Fruit fly (Drosophila melanogaster) whole organism, wandering third instar larva: ENCODE measurements around the gene CG15439.
A peak's percentile ranks its signal among the peaks of the same experiment; 100 is the strongest.

Experiments
- Abd-B ChIP-seq: fragments of >200 bp; optimal IDR thresholded peaks from 2 replicates; lab custom pipeline; 2017; ENCODE audit warnings: missing biosample characterization, missing genetic modification characterization
- CG32264 ChIP-seq: fragments of 200-800 bp; sonication (Bioruptor generic); optimal IDR thresholded peaks from 2 replicates; lab custom pipeline; 2016; ENCODE audit warnings: missing biosample characterization, missing genetic modification characterization
- CG9705 ChIP-seq: fragments of 200-800 bp; sonication (Bioruptor generic); optimal IDR thresholded peaks from 2 replicates; lab custom pipeline; 2018; ENCODE audit warnings: missing biosample characterization, mild to moderate bottlenecking, missing genetic modification characterization
- CrebA ChIP-seq: fragments of 200-800 bp; sonication (Bioruptor generic); optimal IDR thresholded peaks from 2 replicates; lab custom pipeline; 2016; ENCODE audit warnings: missing biosample characterization, mild to moderate bottlenecking, missing genetic modification characterization, borderline replicate concordance
- Dfd ChIP-seq: fragments of >200 bp; optimal IDR thresholded peaks from 2 replicates; lab custom pipeline; 2017; ENCODE audit warnings: missing biosample characterization, missing genetic modification characterization
- Dif ChIP-seq: fragments of 200-275, 200-300 bp; sonication (Bioruptor generic); optimal IDR thresholded peaks from 2 replicates; lab custom pipeline; 2018; ENCODE audit warnings: missing biosample characterization, missing genetic modification characterization; ENCODE audit not compliant: partially characterized antibody
- GATAd ChIP-seq: sonication (Bioruptor generic); optimal IDR thresholded peaks from 2 replicates; lab custom pipeline; 2016; ENCODE audit warnings: missing biosample characterization, missing genetic modification characterization
- HLH106 ChIP-seq: fragments of 200-800 bp; optimal IDR thresholded peaks from 3 replicates; lab custom pipeline; 2019; ENCODE audit warnings: missing biosample characterization, mild to moderate bottlenecking, missing genetic modification characterization, moderate library complexity
- Hnf4 ChIP-seq: fragments of 200-800 bp; sonication (Bioruptor generic); optimal IDR thresholded peaks from 2 replicates; lab custom pipeline; 2016; ENCODE audit warnings: missing biosample characterization, mild to moderate bottlenecking, missing genetic modification characterization
- Hr78 ChIP-seq: fragments of >200 bp; optimal IDR thresholded peaks from 2 replicates; lab custom pipeline; 2017; ENCODE audit warnings: missing biosample characterization, missing genetic modification characterization
- Hr83 ChIP-seq: fragments of 200-300 bp; sonication (Bioruptor generic); optimal IDR thresholded peaks from 2 replicates; lab custom pipeline; 2016; ENCODE audit warnings: missing biosample characterization, mild to moderate bottlenecking, missing genetic modification characterization, moderate library complexity; ENCODE audit not compliant: poor library complexity, severe bottlenecking
- Jra ChIP-seq: sonication (Bioruptor generic); optimal IDR thresholded peaks from 2 replicates; lab custom pipeline; 2016; ENCODE audit warnings: missing biosample characterization, missing genetic modification characterization
- Mio ChIP-seq: sonication (Bioruptor generic); optimal IDR thresholded peaks from 2 replicates; lab custom pipeline; 2016; ENCODE audit warnings: missing biosample characterization, missing genetic modification characterization
- Myc ChIP-seq: fragments of >200 bp; optimal IDR thresholded peaks from 2 replicates; lab custom pipeline; 2017
- N ChIP-seq: fragments of >200 bp; optimal IDR thresholded peaks from 2 replicates; lab custom pipeline; 2018; ENCODE audit warnings: missing biosample characterization, missing external identifiers, missing genetic modification characterization
- OdsH ChIP-seq: fragments of 200-800 bp; sonication (Bioruptor generic); optimal IDR thresholded peaks from 2 replicates; lab custom pipeline; 2016; ENCODE audit warnings: missing biosample characterization, mild to moderate bottlenecking, missing genetic modification characterization
- Rel ChIP-seq, 2 experiments: fragments of 200-800 bp; sonication (Bioruptor generic) in 1 of 2; optimal IDR thresholded peaks; 2 replicates in 1 of 2; 3 replicates in 1 of 2; lab custom pipeline; 2016 to 2019; ENCODE audit warnings: mild to moderate bottlenecking in 2 of 2, missing biosample characterization in 2 of 2, missing genetic modification characterization in 2 of 2, moderate library complexity in 1 of 2
- Sp1 ChIP-seq: fragments of 200-800 bp; sonication (Bioruptor generic); optimal IDR thresholded peaks from 3 replicates; lab custom pipeline; 2019; ENCODE audit warnings: missing biosample characterization, mild to moderate bottlenecking, missing genetic modification characterization, moderate library complexity
- Vsx2 ChIP-seq: fragments of 200-300, 225-300 bp; sonication (Bioruptor generic); optimal IDR thresholded peaks from 2 replicates; lab custom pipeline; 2018; ENCODE audit warnings: missing biosample characterization, missing genetic modification characterization; ENCODE audit not compliant: partially characterized antibody
- br ChIP-seq: fragments of 200-800 bp; sonication (Bioruptor generic); optimal IDR thresholded peaks from 2 replicates; lab custom pipeline; 2016; ENCODE audit warnings: missing biosample characterization, missing genetic modification characterization
- brk ChIP-seq: fragments of 200-800 bp; sonication (Bioruptor generic); optimal IDR thresholded peaks from 2 replicates; lab custom pipeline; 2016; ENCODE audit warnings: missing biosample characterization, mild to moderate bottlenecking, missing genetic modification characterization
- dl ChIP-seq, 2 experiments: fragments of 175-275, 200-275 bp in 1 of 2; fragments of 200-275 bp in 1 of 2; sonication (Bioruptor generic); optimal IDR thresholded peaks; lab custom pipeline; 2018; ENCODE audit warnings: mild to moderate bottlenecking in 2 of 2, missing biosample characterization in 2 of 2, missing genetic modification characterization in 2 of 2, moderate library complexity in 2 of 2; ENCODE audit not compliant: partially characterized antibody in 2 of 2, insufficient read depth in 1 of 2
- dmrt93B ChIP-seq: fragments of 200-800 bp; sonication (Bioruptor generic); optimal IDR thresholded peaks from 2 replicates; lab custom pipeline; 2018; ENCODE audit warnings: missing biosample characterization, mild to moderate bottlenecking, missing genetic modification characterization
- dsf ChIP-seq: sonication (Bioruptor generic); optimal IDR thresholded peaks from 2 replicates; lab custom pipeline; 2016; ENCODE audit warnings: missing biosample characterization, missing genetic modification characterization, borderline replicate concordance
- ey ChIP-seq: fragments of 200-800 bp; sonication (Bioruptor generic); optimal IDR thresholded peaks from 2 replicates; lab custom pipeline; 2016; ENCODE audit warnings: missing biosample characterization, missing genetic modification characterization
- foxo ChIP-seq, 2 experiments: fragments of 200-800 bp; sonication (Bioruptor generic); optimal IDR thresholded peaks; 2 replicates in 1 of 2; 3 replicates in 1 of 2; lab custom pipeline; 2016 to 2017; ENCODE audit warnings: missing biosample characterization in 2 of 2, missing genetic modification characterization in 2 of 2
- fru ChIP-seq: fragments of 200-800 bp; sonication (Bioruptor generic); optimal IDR thresholded peaks from 3 replicates; lab custom pipeline; 2016; ENCODE audit warnings: missing biosample characterization, mild to moderate bottlenecking, missing genetic modification characterization
- h ChIP-seq: fragments of 200-800 bp; sonication (Bioruptor generic); optimal IDR thresholded peaks from 3 replicates; lab custom pipeline; 2016; ENCODE audit warnings: missing biosample characterization, mild to moderate bottlenecking, missing genetic modification characterization
- jim ChIP-seq: fragments of 175-275, 200-325 bp; sonication (Bioruptor generic); optimal IDR thresholded peaks from 2 replicates; lab custom pipeline; 2016; ENCODE audit warnings: missing biosample characterization, mild to moderate bottlenecking, missing genetic modification characterization
- lola ChIP-seq: fragments of >200 bp; optimal IDR thresholded peaks from 2 replicates; lab custom pipeline; 2017; ENCODE audit warnings: missing biosample characterization, missing genetic modification characterization
- pan ChIP-seq: fragments of >200 bp; optimal IDR thresholded peaks from 2 replicates; lab custom pipeline; 2017
- psq ChIP-seq: fragments of 200-800 bp; sonication (Bioruptor generic); optimal IDR thresholded peaks from 3 replicates; lab custom pipeline; 2017; ENCODE audit warnings: missing biosample characterization, mild to moderate bottlenecking, missing genetic modification characterization, moderate library complexity
- rgr ChIP-seq: fragments of 200-800 bp; sonication (Bioruptor generic); optimal IDR thresholded peaks from 3 replicates; lab custom pipeline; 2016; ENCODE audit warnings: missing biosample characterization, mild to moderate bottlenecking, missing genetic modification characterization
- sage ChIP-seq: fragments of 200-800 bp; sonication (Bioruptor generic); optimal IDR thresholded peaks from 2 replicates; lab custom pipeline; 2016; ENCODE audit warnings: missing biosample characterization, mild to moderate bottlenecking, missing genetic modification characterization
- sv ChIP-seq: fragments of 200-800 bp; sonication (Bioruptor generic); optimal IDR thresholded peaks from 3 replicates; lab custom pipeline; 2016; ENCODE audit warnings: missing biosample characterization, missing genetic modification characterization
- tai ChIP-seq: sonication (Bioruptor generic); optimal IDR thresholded peaks from 2 replicates; lab custom pipeline; 2016; ENCODE audit warnings: missing biosample characterization, missing genetic modification characterization
- usp ChIP-seq: fragments of >200 bp; optimal IDR thresholded peaks from 2 replicates; lab custom pipeline; 2017; ENCODE audit warnings: missing biosample characterization, missing genetic modification characterization
- woc ChIP-seq: sonication (Bioruptor generic); optimal IDR thresholded peaks from 2 replicates; lab custom pipeline; 2016; ENCODE audit warnings: missing biosample characterization, mild to moderate bottlenecking, missing genetic modification characterization

CG15439 gene

DNA sequence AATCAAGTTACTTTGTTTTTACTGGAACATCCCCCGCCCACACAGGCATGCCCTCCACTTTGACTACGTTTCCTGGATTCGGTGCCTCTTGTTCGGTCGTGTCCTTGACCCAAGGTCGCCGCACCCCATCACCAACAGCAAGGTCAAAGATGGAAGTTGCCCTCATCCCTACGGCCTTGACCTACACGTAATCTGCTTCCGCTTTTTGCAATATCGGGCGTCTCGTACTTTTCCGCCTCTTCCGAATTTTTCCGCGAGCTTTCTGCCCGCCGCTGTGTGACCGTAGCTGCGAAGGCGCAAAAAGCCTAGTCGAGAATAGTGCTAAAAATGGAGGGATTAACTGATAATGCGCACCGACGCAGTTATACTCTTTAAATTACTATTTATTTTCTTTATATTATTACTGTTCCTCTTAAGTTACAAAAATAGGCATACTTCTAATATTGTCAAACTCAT lies 3.7 kb upstream of the CG15439 start, which contains the start of gene Gs1l:
Gene Gs1l, minus strand, starts transcription at position 269 of the 456 bp plus-strand sequence.
- no peak for TF ChIP-seq pan (lab: Kevin White, UChicago)
- TF ChIP-seq woc = peak; percentile 56
- no peak for TF ChIP-seq Mio (GFP tag; lab: Kevin White, UChicago)
- TF ChIP-seq Sp1 = peak; percentile 25
- no peak for TF ChIP-seq Hr78
- TF ChIP-seq br (GFP tag; lab: Kevin White, UChicago) = no peak
- no peak for TF ChIP-seq Rel (GFP tag; optimal IDR thresholded peaks at IDR 0.05; lab: Kevin White, UChicago)
- TF ChIP-seq Rel (tag; optimal IDR thresholded peaks at IDR 0.05; lab: Kevin White, UChicago) = peak; percentile 26
- no peak for TF ChIP-seq OdsH (GFP tag; lab: Kevin White, UChicago)

dm6 chr2L:4454009-4454689 lies 1.3 kb upstream of the CG15439 start, which contains the start of the genes Secp43 and ND-B8:
Gene Secp43 (minus strand): TSS chr2L:4454453.
Gene ND-B8 (plus strand): TSS chr2L:4454626.
- TF ChIP-seq dsf (GFP tag; lab: Kevin White, UChicago) = no peak
- TF ChIP-seq dmrt93B (GFP tag; lab: Kevin White, UChicago) = no peak
- no peak for TF ChIP-seq Dif
- no peak for TF ChIP-seq ey (GFP tag; lab: Kevin White, UChicago)
- TF ChIP-seq brk (GFP tag; lab: Kevin White, UChicago) = no peak
- TF ChIP-seq usp (GFP tag; lab: Kevin White, UChicago) = no peak
- TF ChIP-seq psq (GFP tag; lab: Kevin White, UChicago) = no peak
- peak; percentile 49 for TF ChIP-seq Myc (lab: Kevin White, UChicago)
- no peak for TF ChIP-seq Vsx2 (GFP tag; lab: Kevin White, UChicago)
- peak; percentile 15 for TF ChIP-seq rgr (GFP tag; lab: Kevin White, UChicago)

DNA sequence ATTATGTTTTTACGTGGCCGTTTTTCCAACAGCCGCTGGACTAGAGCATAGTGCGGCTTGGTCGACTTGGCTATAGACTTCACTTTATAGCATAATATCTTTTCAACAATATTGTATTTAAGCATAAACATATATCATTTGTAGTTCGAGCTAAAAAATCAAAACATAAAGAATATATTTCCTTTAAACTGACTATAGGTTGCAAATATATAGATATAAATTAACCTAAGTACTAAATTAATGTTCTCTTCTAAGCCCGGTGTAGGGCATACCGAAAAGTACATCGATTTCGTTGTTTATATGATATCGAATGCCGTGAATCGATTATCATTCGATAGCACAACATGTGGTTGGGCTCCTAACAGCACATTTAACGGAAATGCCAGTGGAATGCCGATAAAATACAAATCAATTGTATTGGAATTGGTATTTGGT lies 4.2 kb downstream of the CG15439 start, which contains the start of gene MFS18:
Gene MFS18, minus strand, starts transcription at position 54 of the 435 bp plus-strand sequence.
- peak; percentile 97 for TF ChIP-seq HLH106 (tag; lab: Kevin White, UChicago)
- no peak for TF ChIP-seq Abd-B (GFP tag; lab: Kevin White, UChicago)
- peak; percentile 97 for TF ChIP-seq sv (GFP tag; lab: Kevin White, UChicago)
- no peak for TF ChIP-seq CrebA (GFP tag; lab: Kevin White, UChicago)
- TF ChIP-seq br (GFP tag; lab: Kevin White, UChicago) = peak; percentile 87
- peak; percentile 97 for TF ChIP-seq OdsH (GFP tag; lab: Kevin White, UChicago)
- peak; percentile 94 for TF ChIP-seq Sp1
- peak; percentile 95 for TF ChIP-seq sage (GFP tag; lab: Kevin White, UChicago)
- no peak for TF ChIP-seq tai
- TF ChIP-seq Dif = no peak
- TF ChIP-seq N = no peak
- TF ChIP-seq Dfd (GFP tag; lab: Kevin White, UChicago) = no peak
- TF ChIP-seq Jra (GFP tag; lab: Kevin White, UChicago) = no peak
- TF ChIP-seq Vsx2 (GFP tag; lab: Kevin White, UChicago) = no peak
- no peak for TF ChIP-seq jim (GFP tag; lab: Kevin White, UChicago)
- peak; percentile 50 for TF ChIP-seq Hr83 (GFP tag; lab: Kevin White, UChicago)
- peak; percentile 87 for TF ChIP-seq ey (GFP tag; lab: Kevin White, UChicago)
- TF ChIP-seq psq (GFP tag; lab: Kevin White, UChicago) = peak; percentile 95
- no peak for TF ChIP-seq brk (GFP tag; lab: Kevin White, UChicago)
- TF ChIP-seq CG9705 (GFP tag; lab: Kevin White, UChicago) = peak; percentile 87
- peak; percentile 97 for TF ChIP-seq dmrt93B (GFP tag; lab: Kevin White, UChicago)
- peak; percentile 89 for TF ChIP-seq dsf (GFP tag; lab: Kevin White, UChicago)
- TF ChIP-seq foxo (GFP tag; optimal IDR thresholded peaks at IDR 0.05; lab: Kevin White, UChicago) = peak; percentile 56 to 96
- no peak for TF ChIP-seq Hnf4 (GFP tag; lab: Kevin White, UChicago)
- TF ChIP-seq Rel (GFP tag; optimal IDR thresholded peaks at IDR 0.05; lab: Kevin White, UChicago) = peak; percentile 39
- peak; percentile 60 for TF ChIP-seq Rel (tag; optimal IDR thresholded peaks at IDR 0.05; lab: Kevin White, UChicago)
- TF ChIP-seq fru (GFP tag; lab: Kevin White, UChicago) = peak; percentile 92
- no peak for TF ChIP-seq dl (GFP tag; optimal IDR thresholded peaks at IDR 0.05; lab: Kevin White, UChicago; ENCODE audit: insufficient read depth in 1 of 2, partially characterized antibody in 2 of 2)
- TF ChIP-seq lola = no peak
- TF ChIP-seq pan (lab: Kevin White, UChicago) = no peak
- TF ChIP-seq Hr78 = no peak
- peak; percentile 87 for TF ChIP-seq woc
- TF ChIP-seq Mio (GFP tag; lab: Kevin White, UChicago) = no peak
- peak; percentile 96 for TF ChIP-seq h
- TF ChIP-seq CG32264 = peak; percentile 79
- peak; percentile 77 for TF ChIP-seq GATAd
- TF ChIP-seq rgr (GFP tag; lab: Kevin White, UChicago) = peak; percentile 96
- TF ChIP-seq usp (GFP tag; lab: Kevin White, UChicago) = no peak
- peak; percentile 77 for TF ChIP-seq Myc (lab: Kevin White, UChicago)
